Worm (Caenorhabditis elegans) whole organism, late embryonic: ENCODE measurements around the gene jnk-1.

ENCODE experiments used
- C38D4.7 ChIP-seq: fragments of 200-800 bp; sonication (Bioruptor generic); optimal IDR thresholded peaks from 2 replicates; lab custom pipeline; 2018; ENCODE audit warnings: mild to moderate bottlenecking, missing genetic modification characterization, moderate library complexity, missing compliant biosample characterization
- ama-1 ChIP-seq: fragments of 150-350 bp; optimal IDR thresholded peaks from 2 replicates; lab custom pipeline; 2014
- hlh-13 ChIP-seq: fragments of 200-800 bp; sonication (Bioruptor generic); optimal IDR thresholded peaks from 2 replicates; lab custom pipeline; 2018; ENCODE audit warnings: mild to moderate bottlenecking, missing genetic modification characterization, missing compliant biosample characterization
- pha-4 ChIP-seq: fragments of 150-350 bp; optimal IDR thresholded peaks from 2 replicates; lab custom pipeline; 2018; ENCODE audit warnings: missing biosample characterization, missing genetic modification reagents, missing genetic modification characterization
- rnt-1 ChIP-seq: sonication (generic microtip); optimal IDR thresholded peaks from 2 replicates; lab custom pipeline; 2016; ENCODE audit warnings: missing genetic modification characterization, missing compliant biosample characterization

DNA sequence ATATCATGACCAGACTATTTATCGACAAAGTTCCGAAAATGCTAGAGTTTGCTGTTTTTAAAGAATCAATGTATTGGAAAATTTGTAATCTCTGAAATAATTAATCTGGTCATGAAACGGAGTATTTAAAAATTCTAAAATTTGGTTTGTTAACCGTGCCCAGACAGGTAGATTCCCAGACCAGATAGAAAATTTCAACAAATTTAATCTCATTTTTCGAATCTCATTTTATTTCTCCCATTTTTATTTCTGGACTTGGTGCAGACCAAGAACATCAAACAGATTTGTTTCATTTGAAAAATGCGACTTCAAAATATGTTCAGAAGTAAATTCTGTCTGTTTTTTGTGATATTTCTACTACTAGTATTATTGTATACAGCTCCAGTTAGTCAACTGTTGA is 34.4 kb upstream of the jnk-1 start, which contains the start of gene T22D1.1:
- no peak for TF ChIP-seq pha-4 (tag; lab: Kevin White, UChicago)
- TF ChIP-seq hlh-13 = no peak
- TF ChIP-seq C38D4.7 (GFP tag; lab: Kevin White, UChicago) = no peak
- no peak for TF ChIP-seq rnt-1
- no peak for TF ChIP-seq ama-1 (lab: Kevin White, UChicago)
